Worm (Caenorhabditis elegans): Measurements from ENCODE around the gene rabr-2.

DNA sequence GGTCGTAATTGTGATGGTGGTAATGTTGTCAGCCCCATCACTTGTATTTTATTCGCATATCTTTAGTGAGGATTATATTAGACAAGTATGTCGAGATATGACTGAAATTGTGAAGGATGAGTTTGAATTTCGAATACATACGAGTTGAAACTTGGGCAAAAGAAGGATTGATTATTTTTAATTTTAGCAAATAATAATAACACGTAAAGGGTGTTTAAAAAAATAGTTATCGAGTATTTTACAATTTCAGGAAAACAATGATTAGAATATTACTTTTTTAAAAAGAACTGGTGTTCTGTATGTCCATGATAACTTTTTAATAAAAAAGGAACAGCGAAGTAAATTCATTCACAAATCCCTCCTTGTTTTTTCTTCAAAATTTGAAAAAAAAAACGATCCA lies 32.7 kb downstream of the rabr-2 start, which contains the start of gene F11E6.8:
- TF ChIP-seq ama-1 (optimal IDR thresholded peaks at IDR 0.05) (no peak), ceh-13 (GFP tag; optimal IDR thresholded peaks at IDR 0.05) (no peak), flt-1 (GFP tag; IDR thresholded peaks at IDR 0.05) (no peak), ceh-36 (tag; optimal IDR thresholded peaks at IDR 0.05) (no peak), F13C5.2 (tag; optimal IDR thresholded peaks at IDR 0.05) (no peak), tbx-11 (GFP tag; IDR thresholded peaks at IDR 0.05) (no peak), hnd-1 (tag; optimal IDR thresholded peaks at IDR 0.05) (no peak), tra-4 (tag; optimal IDR thresholded peaks at IDR 0.05) (no peak), hmbx-1 (tag; optimal IDR thresholded peaks at IDR 0.05) (no peak)

Data from whole organism, early embryonic.